Fruit fly (Drosophila melanogaster) whole organism, prepupa: ENCODE data around the gene Mtpalpha.

Source experiments
- CG10631 ChIP-seq: fragments of 200-800 bp; sonication (Bioruptor generic); optimal IDR thresholded peaks from 2 replicates; lab custom pipeline; 2016; ENCODE audit warnings: missing biosample characterization, missing genetic modification characterization
- CG10669 ChIP-seq: fragments of 200-800 bp; sonication (Bioruptor generic); optimal IDR thresholded peaks from 3 replicates; lab custom pipeline; 2018; ENCODE audit warnings: missing biosample characterization, mild to moderate bottlenecking, missing genetic modification characterization, moderate library complexity
- CG11294 ChIP-seq: fragments of 200-800 bp; sonication (Bioruptor generic); IDR thresholded peaks from 2 replicates; pipeline ENCODE4 v1.3.6; 2022; ENCODE audit warnings: missing biosample characterization, missing genetic modification characterization
- CG11762 ChIP-seq: fragments of 200-800 bp; sonication (Bioruptor generic); optimal IDR thresholded peaks from 3 replicates; lab custom pipeline; 2016; ENCODE audit warnings: missing biosample characterization, missing genetic modification characterization; ENCODE audit not compliant: insufficient read depth
- CG11902 ChIP-seq: fragments of 200-800 bp; sonication (Bioruptor generic); optimal IDR thresholded peaks from 3 replicates; lab custom pipeline; 2016; ENCODE audit warnings: missing biosample characterization, missing genetic modification characterization
- CG1621 ChIP-seq: fragments of 200-800 bp; sonication (Bioruptor generic); optimal IDR thresholded peaks from 3 replicates; lab custom pipeline; 2018; ENCODE audit warnings: missing biosample characterization, mild to moderate bottlenecking, missing genetic modification characterization
- CG16779 ChIP-seq: fragments of 200-800 bp; sonication (Bioruptor generic); optimal IDR thresholded peaks from 3 replicates; lab custom pipeline; 2017; ENCODE audit warnings: missing biosample characterization, mild to moderate bottlenecking, missing genetic modification characterization
- CG3032 ChIP-seq: fragments of 200-800 bp; optimal IDR thresholded peaks from 2 replicates; lab custom pipeline; 2019; ENCODE audit warnings: missing biosample characterization, mild to moderate bottlenecking, missing genetic modification characterization, moderate library complexity
- CG31627 ChIP-seq: fragments of 200-800 bp; sonication (Bioruptor generic); optimal IDR thresholded peaks from 3 replicates; lab custom pipeline; 2016; ENCODE audit warnings: missing biosample characterization, missing genetic modification characterization
- CG32006 ChIP-seq: fragments of 200-800 bp; sonication (Bioruptor generic); optimal IDR thresholded peaks from 3 replicates; lab custom pipeline; 2017; ENCODE audit warnings: missing biosample characterization, mild to moderate bottlenecking, missing genetic modification characterization
- CG3919 ChIP-seq: fragments of 200-800 bp; sonication (Bioruptor generic); optimal IDR thresholded peaks from 3 replicates; lab custom pipeline; 2016; ENCODE audit warnings: missing biosample characterization, missing genetic modification characterization
- CG4318 ChIP-seq: fragments of 200-800 bp; sonication (Bioruptor generic); optimal IDR thresholded peaks from 3 replicates; lab custom pipeline; 2017; ENCODE audit warnings: missing biosample characterization, mild to moderate bottlenecking, missing genetic modification characterization
- CG6163 ChIP-seq: fragments of 200-800 bp; sonication (Bioruptor generic); IDR thresholded peaks from 3 replicates; pipeline ENCODE4 v1.3.6; 2022; ENCODE audit warnings: missing biosample characterization, missing genetic modification characterization
- CG6792 ChIP-seq: fragments of 200-800 bp; sonication (Bioruptor generic); optimal IDR thresholded peaks from 3 replicates; lab custom pipeline; 2016; ENCODE audit warnings: missing biosample characterization, missing genetic modification characterization
- CG6808 ChIP-seq: fragments of 200-800 bp; sonication (Bioruptor generic); optimal IDR thresholded peaks from 3 replicates; lab custom pipeline; 2017; ENCODE audit warnings: missing biosample characterization, missing genetic modification characterization, mild to moderate bottlenecking, moderate library complexity, missing genetic modification reagents
- CG6854 ChIP-seq: fragments of 200-800 bp; sonication (Bioruptor generic); optimal IDR thresholded peaks from 2 replicates; lab custom pipeline; 2017; ENCODE audit warnings: missing biosample characterization, mild to moderate bottlenecking, missing genetic modification characterization
- CG7368 ChIP-seq: fragments of 200-800 bp; sonication (Bioruptor generic); optimal IDR thresholded peaks from 3 replicates; lab custom pipeline; 2016; ENCODE audit warnings: missing biosample characterization, missing genetic modification characterization
- CG8319 ChIP-seq: fragments of 200-800 bp; sonication (Bioruptor generic); optimal IDR thresholded peaks from 3 replicates; lab custom pipeline; 2016; ENCODE audit warnings: missing biosample characterization, missing genetic modification characterization
- CG8632 ChIP-seq: fragments of 200-800 bp; sonication (Bioruptor generic); optimal IDR thresholded peaks from 3 replicates; lab custom pipeline; 2016; ENCODE audit warnings: missing biosample characterization, missing genetic modification characterization
- Eip75B ChIP-seq: fragments of 200-800 bp; sonication (Bioruptor generic); optimal IDR thresholded peaks from 3 replicates; lab custom pipeline; 2016; ENCODE audit warnings: missing biosample characterization, missing genetic modification characterization
- Eip93F ChIP-seq: fragments of 200-800 bp; sonication (Bioruptor generic); optimal IDR thresholded peaks from 2 replicates; lab custom pipeline; 2016; ENCODE audit warnings: missing biosample characterization, mild to moderate bottlenecking, missing genetic modification characterization
- Ets21C ChIP-seq: fragments of 200-800 bp; sonication (Bioruptor generic); optimal IDR thresholded peaks from 3 replicates; lab custom pipeline; 2016; ENCODE audit warnings: missing biosample characterization, missing genetic modification characterization
- Gug ChIP-seq: fragments of 200-800 bp; sonication (Bioruptor generic); IDR thresholded peaks from 2 replicates; pipeline ENCODE4 v1.3.6; 2022; ENCODE audit warnings: missing biosample characterization, missing genetic modification characterization
- Hr4 ChIP-seq: fragments of 200-800 bp; sonication (Bioruptor generic); optimal IDR thresholded peaks from 3 replicates; lab custom pipeline; 2016; ENCODE audit warnings: missing biosample characterization, missing genetic modification characterization
- Lpt ChIP-seq: fragments of 200-800 bp; sonication (Bioruptor generic); optimal IDR thresholded peaks from 3 replicates; lab custom pipeline; 2016; ENCODE audit warnings: missing biosample characterization, missing genetic modification characterization
- Met ChIP-seq: fragments of 200-800 bp; sonication (Bioruptor generic); optimal IDR thresholded peaks from 3 replicates; lab custom pipeline; 2016; ENCODE audit warnings: missing biosample characterization, missing genetic modification characterization
- OdsH ChIP-seq: fragments of 200-800 bp; sonication (Bioruptor generic); optimal IDR thresholded peaks from 3 replicates; lab custom pipeline; 2016; ENCODE audit warnings: missing biosample characterization, missing genetic modification characterization
- Smox ChIP-seq: fragments of 200-800 bp; sonication (Bioruptor generic); optimal IDR thresholded peaks from 3 replicates; lab custom pipeline; 2016; ENCODE audit warnings: missing biosample characterization, missing genetic modification characterization
- Sox102F ChIP-seq: fragments of 200-800 bp; sonication (Bioruptor generic); optimal IDR thresholded peaks from 2 replicates; lab custom pipeline; 2016; ENCODE audit warnings: missing biosample characterization, mild to moderate bottlenecking, missing genetic modification characterization
- achi ChIP-seq: fragments of 200-800 bp; sonication (Bioruptor generic); optimal IDR thresholded peaks from 3 replicates; lab custom pipeline; 2016; ENCODE audit warnings: missing biosample characterization, missing genetic modification characterization
- dac ChIP-seq: fragments of 200-800 bp; sonication (Bioruptor generic); optimal IDR thresholded peaks from 2 replicates; lab custom pipeline; 2017; ENCODE audit warnings: missing biosample characterization, mild to moderate bottlenecking, missing genetic modification characterization
- eg ChIP-seq: fragments of 200-800 bp; sonication (Bioruptor generic); IDR thresholded peaks from 3 replicates; pipeline ENCODE4 v1.3.6; 2022; ENCODE audit warnings: missing biosample characterization, missing genetic modification characterization
- esn ChIP-seq: fragments of 200-800 bp; sonication (Bioruptor generic); optimal IDR thresholded peaks from 2 replicates; lab custom pipeline; 2016; ENCODE audit warnings: missing biosample characterization, mild to moderate bottlenecking, missing genetic modification characterization, moderate library complexity
- fd59A ChIP-seq: fragments of 200-800 bp; sonication (Bioruptor generic); optimal IDR thresholded peaks from 2 replicates; lab custom pipeline; 2017; ENCODE audit warnings: missing biosample characterization, mild to moderate bottlenecking, missing genetic modification characterization, missing genetic modification reagents
- fd85E ChIP-seq: fragments of 200-800 bp; sonication (Bioruptor generic); optimal IDR thresholded peaks from 3 replicates; lab custom pipeline; 2016; ENCODE audit warnings: missing biosample characterization, missing genetic modification characterization
- fkh ChIP-seq: fragments of 200-800 bp; sonication (Bioruptor generic); optimal IDR thresholded peaks from 3 replicates; lab custom pipeline; 2017; ENCODE audit warnings: missing biosample characterization, mild to moderate bottlenecking, missing genetic modification characterization, moderate library complexity
- lz ChIP-seq: fragments of 200-800 bp; sonication (Bioruptor generic); optimal IDR thresholded peaks from 3 replicates; lab custom pipeline; 2016; ENCODE audit warnings: missing biosample characterization, missing genetic modification characterization
- net ChIP-seq: fragments of 200-800 bp; sonication (Bioruptor generic); optimal IDR thresholded peaks from 3 replicates; lab custom pipeline; 2016; ENCODE audit warnings: missing biosample characterization, missing genetic modification characterization
- pdm3 ChIP-seq: fragments of 200-800 bp; sonication (Bioruptor generic); optimal IDR thresholded peaks from 3 replicates; lab custom pipeline; 2016; ENCODE audit warnings: missing biosample characterization, missing genetic modification characterization
- salr ChIP-seq, 2 experiments: fragments of 200-800 bp; sonication (Bioruptor generic); optimal IDR thresholded peaks; 3 replicates each; lab custom pipeline; 2016 to 2018; ENCODE audit warnings: missing biosample characterization in 2 of 2, missing genetic modification characterization in 2 of 2, mild to moderate bottlenecking in 1 of 2
- spab ChIP-seq: fragments of 200-800 bp; sonication (Bioruptor generic); optimal IDR thresholded peaks from 2 replicates; lab custom pipeline; 2017; ENCODE audit warnings: missing biosample characterization, mild to moderate bottlenecking, missing genetic modification characterization, missing genetic modification reagents
- ss ChIP-seq, 2 experiments: fragments of 200-800 bp; sonication (Bioruptor generic); optimal IDR thresholded peaks; 2 replicates in 1 of 2; 3 replicates in 1 of 2; lab custom pipeline; 2017 to 2018; ENCODE audit warnings: mild to moderate bottlenecking in 2 of 2, missing biosample characterization in 2 of 2, missing genetic modification characterization in 2 of 2, moderate library complexity in 1 of 2
- svp ChIP-seq: fragments of 200-800 bp; sonication (Bioruptor generic); peaks from one replicate; lab custom pipeline; 2016; ENCODE audit warnings: missing biosample characterization, missing genetic modification characterization

The Mtpalpha gene

dm6 chr2L:9567398-9567856, 9.1 kb downstream of the Mtpalpha start (continued):
- TF ChIP-seq CG6854 (GFP tag; lab: Kevin White, UChicago) (peak; percentile 97), fd59A (peak; percentile 39), Sox102F (peak; percentile 89), CG11902 (no peak), Eip75B (GFP tag; lab: Kevin White, UChicago) (peak; percentile 68), CG8632 (peak; percentile 44), net (GFP tag; lab: Kevin White, UChicago) (peak; percentile 96), CG3032 (tag; lab: Kevin White, UChicago) (peak; percentile 37), Lpt (GFP tag; lab: Kevin White, UChicago) (peak; percentile 42), Eip93F (GFP tag; lab: Kevin White, UChicago) (peak; percentile 4), Hr4 (GFP tag; lab: Kevin White, UChicago) (peak; percentile 81), CG11294 (peak; percentile 75), CG7368 (GFP tag; lab: Kevin White, UChicago) (peak; percentile 85), CG6808 (GFP tag; lab: Kevin White, UChicago) (peak; percentile 67), Smox (peak; percentile 84), Gug (peak; percentile 48), CG31627 (GFP tag; lab: Kevin White, UChicago) (peak; percentile 60), CG1621 (peak; percentile 43), achi (peak; percentile 84), ss (GFP tag; optimal IDR thresholded peaks at IDR 0.05; lab: Kevin White, UChicago) (peak; percentile 33 to 75), CG16779 (tag; lab: Kevin White, UChicago) (peak; percentile 91), CG8319 (GFP tag; lab: Kevin White, UChicago) (peak; percentile 70), Ets21C (GFP tag; lab: Kevin White, UChicago) (peak; percentile 18), fd85E (GFP tag; lab: Kevin White, UChicago) (peak; percentile 78), salr (GFP tag; optimal IDR thresholded peaks at IDR 0.05; lab: Kevin White, UChicago) (peak; percentile 38 to 63), CG3919 (GFP tag; lab: Kevin White, UChicago) (peak; percentile 89), CG11762 (GFP tag; lab: Kevin White, UChicago) (peak; percentile 77), CG10669 (GFP tag; lab: Kevin White, UChicago) (peak; percentile 71), pdm3 (GFP tag; lab: Kevin White, UChicago) (peak; percentile 83), CG6792 (GFP tag; lab: Kevin White, UChicago) (peak; percentile 82), CG10631 (GFP tag; lab: Kevin White, UChicago) (peak; percentile 26), Met (peak; percentile 89), CG4318 (GFP tag; lab: Kevin White, UChicago) (no peak), esn (GFP tag; lab: Kevin White, UChicago) (peak; percentile 90), lz (GFP tag; lab: Kevin White, UChicago) (peak; percentile 76), CG32006 (GFP tag; lab: Kevin White, UChicago) (peak; percentile 63)
- TF ChIP-seq, all 60 proteins: peak for 54

- TF ChIP-seq fkh (GFP tag; lab: Kevin White, UChicago) (no peak), CG8319 (GFP tag; lab: Kevin White, UChicago) (no peak), CG4318 (GFP tag; lab: Kevin White, UChicago) (no peak), spab (no peak), esn (GFP tag; lab: Kevin White, UChicago) (no peak), Hr4 (GFP tag; lab: Kevin White, UChicago) (no peak), CG8632 (no peak), CG11762 (GFP tag; lab: Kevin White, UChicago) (no peak), CG32006 (GFP tag; lab: Kevin White, UChicago) (no peak), CG3919 (GFP tag; lab: Kevin White, UChicago) (no peak), CG6792 (GFP tag; lab: Kevin White, UChicago) (no peak), fd85E (GFP tag; lab: Kevin White, UChicago) (no peak), OdsH (no peak), CG3032 (tag; lab: Kevin White, UChicago) (no peak), svp (GFP tag; lab: Kevin White, UChicago) (no peak), eg (no peak), dac (GFP tag; lab: Kevin White, UChicago) (no peak), CG6163 (GFP tag; lab: Robert Waterston, UW) (no peak), Smox (no peak)
These were observed 9.9 kb downstream of the Mtpalpha start, which contains the start of gene jp for dm6 chr2L:9566656-9567055. Gene jp (minus strand): TSS chr2L:9566750.
